Fruit fly (Drosophila melanogaster) Kc167 (cell line): ENCODE data around the gene halo.

Source experiments
- Myc ChIP-seq: fragments of >200 bp; optimal IDR thresholded peaks from 2 replicates; lab custom pipeline; 2017; ENCODE audit warnings: missing external identifiers
- Sin3A ChIP-seq: fragments of >200 bp; optimal IDR thresholded peaks from 2 replicates; lab custom pipeline; 2018; ENCODE audit warnings: missing external identifiers
- h ChIP-seq: fragments of >200 bp; optimal IDR thresholded peaks from 3 replicates; lab custom pipeline; 2018; ENCODE audit warnings: missing external identifiers
- insv ChIP-seq: fragments of >200 bp; optimal IDR thresholded peaks from 3 replicates; lab custom pipeline; 2018; ENCODE audit warnings: missing external identifiers
- psq ChIP-seq: fragments of >200 bp; optimal IDR thresholded peaks from 2 replicates; lab custom pipeline; 2017; ENCODE audit warnings: missing external identifiers
- ttk ChIP-seq: sonication (Bioruptor generic); optimal IDR thresholded peaks from 2 replicates; lab custom pipeline; 2017; ENCODE audit warnings: missing external identifiers

Gene halo

dm6 chr2L:1518022-1518421, at the start of gene halo:
Gene halo (minus strand): TSS chr2L:1518148.
- TF ChIP-seq psq (lab: Kevin White, UChicago) (no peak), ttk (lab: Kevin White, UChicago) (no peak), Myc (lab: Kevin White, UChicago) (no peak), h (lab: Kevin White, UChicago) (no peak), Sin3A (lab: Kevin White, UChicago) (no peak), insv (no peak)

- no peak for TF ChIP-seq psq (lab: Kevin White, UChicago)
- TF ChIP-seq h (lab: Kevin White, UChicago), result no peak
- no peak for TF ChIP-seq Myc (lab: Kevin White, UChicago)
Measured at dm6 chr2L:1559811-1560501, 42.0 kb upstream of the halo start.

- no peak for TF ChIP-seq psq (lab: Kevin White, UChicago)
- TF ChIP-seq insv, result no peak
- TF ChIP-seq Myc (lab: Kevin White, UChicago), result no peak
- TF ChIP-seq Sin3A (lab: Kevin White, UChicago), result no peak
- no peak for TF ChIP-seq ttk (lab: Kevin White, UChicago)
- no peak for TF ChIP-seq h (lab: Kevin White, UChicago)
Measured at dm6 chr2L:1557927-1558326, 40.0 kb upstream of the halo start.

- no peak for TF ChIP-seq h (lab: Kevin White, UChicago)
- no peak for TF ChIP-seq psq (lab: Kevin White, UChicago)
- TF ChIP-seq insv, result no peak
Measured at dm6 chr2L:1556697-1557564, 39.0 kb upstream of the halo start.

dm6 chr2L:1554954-1555353, 37.0 kb upstream of the halo start, which contains the start of gene haf:
Gene haf (plus strand): TSS chr2L:1555129.
- no peak for TF ChIP-seq ttk (lab: Kevin White, UChicago)
- no peak for TF ChIP-seq Myc (lab: Kevin White, UChicago)
- TF ChIP-seq h (lab: Kevin White, UChicago), result no peak
- no peak for TF ChIP-seq insv
- no peak for TF ChIP-seq psq (lab: Kevin White, UChicago)
- TF ChIP-seq Sin3A (lab: Kevin White, UChicago), result no peak

dm6 chr2L:1547860-1548259, 29.9 kb upstream of the halo start:
- TF ChIP-seq Myc (lab: Kevin White, UChicago), result no peak
- TF ChIP-seq psq (lab: Kevin White, UChicago), result no peak

- no peak for TF ChIP-seq Myc (lab: Kevin White, UChicago)
- TF ChIP-seq ttk (lab: Kevin White, UChicago), result no peak
- no peak for TF ChIP-seq insv
- TF ChIP-seq h (lab: Kevin White, UChicago), result no peak
- TF ChIP-seq psq (lab: Kevin White, UChicago), result no peak
- no peak for TF ChIP-seq Sin3A (lab: Kevin White, UChicago)
Measured at dm6 chr2L:1538132-1538531, 20.2 kb upstream of the halo start.

DNA sequence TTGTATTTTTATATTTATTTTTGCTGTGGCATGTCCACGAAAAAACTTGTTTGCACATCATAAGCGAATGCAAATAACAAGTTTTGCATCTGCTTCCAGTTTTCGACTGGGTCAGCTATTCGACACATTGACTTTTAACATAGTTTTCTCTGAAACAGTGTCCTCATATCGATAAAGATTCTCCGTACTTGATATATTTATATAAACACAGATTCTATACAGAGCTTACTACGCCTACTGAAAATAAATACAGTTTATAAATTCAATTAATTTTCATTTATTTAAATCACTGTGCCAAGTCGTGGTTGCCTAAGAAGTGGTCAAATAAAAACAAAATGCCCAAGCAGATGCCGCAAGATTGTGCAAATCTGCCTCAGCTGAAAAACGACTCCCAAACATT, 17.3 kb upstream of the halo start:
- TF ChIP-seq psq (lab: Kevin White, UChicago) (no peak), Sin3A (lab: Kevin White, UChicago) (no peak), h (lab: Kevin White, UChicago) (no peak), ttk (lab: Kevin White, UChicago) (no peak), insv (no peak), Myc (lab: Kevin White, UChicago) (no peak)

DNA sequence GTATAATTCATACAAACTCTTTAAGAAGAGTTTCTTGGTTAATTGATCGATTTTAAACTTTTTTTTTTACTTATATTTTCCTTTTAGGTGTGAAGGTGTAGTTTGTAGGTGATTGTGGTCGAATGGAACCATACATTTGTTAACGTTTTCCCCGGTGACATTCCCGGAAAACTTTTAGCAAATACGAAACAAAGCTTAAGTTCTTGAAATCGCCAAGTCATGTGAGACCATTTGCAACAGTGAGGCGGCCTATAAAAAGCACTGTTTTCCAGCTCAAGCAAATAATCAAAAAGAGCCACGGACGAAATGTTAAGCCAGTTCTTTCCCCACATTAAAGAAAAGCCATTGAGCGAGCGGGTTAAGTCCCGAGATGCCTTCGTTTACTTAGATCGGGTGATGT, 4.4 kb upstream of the halo start, which contains the start of gene Or22b:
Or22b (plus strand) TSS at position 301 of the 400 bp plus-strand sequence.
- no peak for TF ChIP-seq ttk (lab: Kevin White, UChicago)
- TF ChIP-seq insv, result no peak
- no peak for TF ChIP-seq Myc (lab: Kevin White, UChicago)
- TF ChIP-seq Sin3A (lab: Kevin White, UChicago), result no peak
- TF ChIP-seq psq (lab: Kevin White, UChicago), result no peak
- TF ChIP-seq h (lab: Kevin White, UChicago), result no peak

DNA sequence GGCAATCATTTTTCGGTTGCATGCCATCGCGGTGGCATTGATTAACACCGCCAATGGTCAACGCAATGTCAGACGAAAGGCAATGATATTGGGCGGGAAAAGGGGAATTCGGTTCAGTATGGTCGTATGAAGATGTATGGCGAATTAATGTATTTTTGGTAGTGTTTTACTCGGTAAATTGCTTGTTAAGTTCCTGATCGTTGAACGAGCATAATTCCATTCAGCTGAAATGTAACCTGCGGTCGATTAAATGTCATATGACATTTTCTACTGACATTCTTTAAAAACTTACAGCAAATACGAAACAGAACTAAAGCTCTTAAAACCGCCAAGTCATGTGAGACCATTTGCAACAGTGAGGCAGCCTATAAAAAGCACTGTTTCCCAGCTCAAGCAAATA, 2.2 kb upstream of the halo start, which contains the start of gene Or22a:
Or22a (plus strand) TSS at position 301 of the 400 bp plus-strand sequence.
- TF ChIP-seq insv (no peak), ttk (lab: Kevin White, UChicago) (no peak), h (lab: Kevin White, UChicago) (no peak), psq (lab: Kevin White, UChicago) (no peak), Sin3A (lab: Kevin White, UChicago) (no peak), Myc (lab: Kevin White, UChicago) (no peak)

dm6 chr2L:1517378-1517777, 570 bp downstream of the halo start, which contains the start of gene CG18132:
Gene CG18132 (minus strand): TSS chr2L:1517478.
- no peak for TF ChIP-seq insv
- TF ChIP-seq Myc (lab: Kevin White, UChicago), result no peak
- TF ChIP-seq ttk (lab: Kevin White, UChicago), result no peak
- TF ChIP-seq Sin3A (lab: Kevin White, UChicago), result no peak
- no peak for TF ChIP-seq psq (lab: Kevin White, UChicago)
- TF ChIP-seq h (lab: Kevin White, UChicago), result no peak

DNA sequence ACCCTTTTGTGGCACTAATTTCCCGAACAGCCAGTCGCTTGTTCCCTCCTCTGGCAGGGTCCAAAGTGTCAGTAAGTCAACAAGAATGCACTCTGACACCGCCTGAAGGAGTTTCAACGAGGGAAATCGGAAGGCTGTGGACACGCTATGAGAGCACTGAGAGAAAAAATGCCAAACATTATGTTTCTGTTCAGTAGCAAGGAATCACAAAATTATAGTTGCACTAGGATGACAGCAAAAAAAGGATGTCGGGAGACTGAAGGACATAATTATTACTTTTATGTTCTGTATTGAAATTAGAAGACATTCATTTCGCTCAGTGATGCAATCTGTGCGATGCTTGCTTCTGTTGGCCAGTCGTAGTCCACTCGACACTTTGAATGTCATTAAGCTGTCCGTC, 8.2 kb downstream of the halo start:
- no peak for TF ChIP-seq ttk (lab: Kevin White, UChicago)
- no peak for TF ChIP-seq psq (lab: Kevin White, UChicago)
- TF ChIP-seq h (lab: Kevin White, UChicago), result no peak
- no peak for TF ChIP-seq Myc (lab: Kevin White, UChicago)
- TF ChIP-seq Sin3A (lab: Kevin White, UChicago), result no peak
- TF ChIP-seq insv, result no peak
